Worm (Caenorhabditis elegans) whole organism, young adult: ENCODE data around the gene Y54G2A.41.

ENCODE experiments used
- B0019.2 ChIP-seq: fragments of 200-800 bp; sonication (Bioruptor generic); conservative IDR thresholded peaks from 2 replicates; pipeline ENCODE4 v1.3.6; 2022; ENCODE audit warnings: missing genetic modification reagents, missing genetic modification characterization, missing compliant biosample characterization
- ama-1 ChIP-seq, 3 experiments: fragments of 150-350 bp in 1 of 3; sonication (generic microtip) in 2 of 3; optimal IDR thresholded peaks; 2 replicates each; lab custom pipeline; 2014 to 2018; ENCODE audit warnings: missing biosample characterization in 2 of 3, missing genetic modification characterization in 2 of 3, missing genetic modification reagents in 2 of 3
- atf-7 ChIP-seq: sonication (generic microtip); optimal IDR thresholded peaks from 2 replicates; lab custom pipeline; 2017; ENCODE audit warnings: mild to moderate bottlenecking, missing genetic modification characterization, missing compliant biosample characterization
- gei-17 ChIP-seq: fragments of 200-800 bp; sonication (Bioruptor generic); optimal IDR thresholded peaks from 2 replicates; lab custom pipeline; 2018; ENCODE audit warnings: mild to moderate bottlenecking, missing genetic modification characterization, missing compliant biosample characterization
- him-1 ChIP-seq: sonication (generic microtip); optimal IDR thresholded peaks from 2 replicates; lab custom pipeline; 2016; ENCODE audit warnings: missing genotype, missing genetic modification reagents, missing genetic modification characterization, missing compliant biosample characterization
- lsl-1 ChIP-seq: fragments of 200-800 bp; sonication (Bioruptor generic); optimal IDR thresholded peaks from 2 replicates; lab custom pipeline; 2018; ENCODE audit warnings: mild to moderate bottlenecking, missing genetic modification characterization, moderate library complexity, missing compliant biosample characterization
- mxl-1 ChIP-seq: sonication (generic microtip); optimal IDR thresholded peaks from 2 replicates; lab custom pipeline; 2016; ENCODE audit warnings: missing genetic modification characterization, missing compliant biosample characterization
- nfyb-1 ChIP-seq: fragments of 200-800 bp; sonication (Bioruptor generic); IDR thresholded peaks from 2 replicates; pipeline ENCODE4 v1.3.6; 2022; ENCODE audit warnings: missing genetic modification reagents, missing genetic modification characterization, missing compliant biosample characterization
- nhr-80 ChIP-seq: sonication (generic microtip); optimal IDR thresholded peaks from 2 replicates; lab custom pipeline; 2016; ENCODE audit warnings: missing genetic modification characterization, missing compliant biosample characterization
- rcor-1 ChIP-seq: fragments of 200-800 bp; sonication (Bioruptor generic); IDR thresholded peaks from 2 replicates; pipeline ENCODE4 v1.3.6; 2022; ENCODE audit warnings: missing genetic modification reagents, missing genetic modification characterization, missing compliant biosample characterization
- sea-2 ChIP-seq: fragments of 200-800 bp; sonication (Bioruptor generic); IDR thresholded peaks from 2 replicates; pipeline ENCODE4 v1.3.6; 2022; ENCODE audit warnings: missing genetic modification characterization, missing compliant biosample characterization
- unc-130 ChIP-seq: sonication (generic microtip); optimal IDR thresholded peaks from 2 replicates; lab custom pipeline; 2016; ENCODE audit warnings: missing genetic modification reagents, missing genetic modification characterization, missing compliant biosample characterization
- unc-62 ChIP-seq: fragments of 150-350 bp; optimal IDR thresholded peaks from 2 replicates; lab custom pipeline; 2014; ENCODE audit warnings: missing biosample characterization, missing genetic modification reagents, missing genetic modification characterization

- TF ChIP-seq ama-1 (optimal IDR thresholded peaks at IDR 0.05; lab: Kevin White, UChicago): no peak
- TF ChIP-seq ama-1 (GFP tag; optimal IDR thresholded peaks at IDR 0.05; lab: Kevin White, UChicago): no peak
- TF ChIP-seq rcor-1 (GFP tag; lab: Robert Waterston, UW): no peak
- TF ChIP-seq unc-130 (GFP tag; lab: Kevin White, UChicago): no peak
- no peak for TF ChIP-seq atf-7 (tag; lab: Kevin White, UChicago)
- no peak for TF ChIP-seq nhr-80 (tag; lab: Kevin White, UChicago)
- no peak for TF ChIP-seq gei-17 (GFP tag; lab: Kevin White, UChicago)
- TF ChIP-seq unc-62 (GFP tag; lab: Kevin White, UChicago): no peak
- TF ChIP-seq sea-2: no peak
- no peak for TF ChIP-seq B0019.2 (GFP tag; lab: Robert Waterston, UW)
- no peak for TF ChIP-seq lsl-1 (GFP tag; lab: Kevin White, UChicago)
- TF ChIP-seq nfyb-1 (GFP tag; lab: Robert Waterston, UW): no peak
- TF ChIP-seq mxl-1 (tag; lab: Kevin White, UChicago): no peak
- TF ChIP-seq him-1 (tag; lab: Kevin White, UChicago): no peak
Measured at ce11 chrIV:2771692-2772091, 20.0 kb downstream of the Y54G2A.41 start, which contains the start of gene Y54G2A.11.
